Fruit fly (Drosophila melanogaster) whole organism, embryonic: ENCODE results near the gene nudC.

Experiments
- Abd-B ChIP-seq: fragments of 200-800 bp; sonication (Bioruptor generic); optimal IDR thresholded peaks from 2 replicates; lab custom pipeline; 2018; ENCODE audit warnings: missing biosample characterization, mild to moderate bottlenecking, missing genetic modification characterization, moderate library complexity
- Bdp1 ChIP-seq: fragments of 200-800 bp; sonication (Bioruptor generic); optimal IDR thresholded peaks from 3 replicates; lab custom pipeline; 2016; ENCODE audit warnings: missing biosample characterization, missing genetic modification characterization
- Blimp-1 ChIP-seq: fragments of 200-800 bp; sonication (Bioruptor generic); optimal IDR thresholded peaks from 3 replicates; lab custom pipeline; 2018; ENCODE audit warnings: missing biosample characterization, missing genetic modification characterization, mild to moderate bottlenecking, moderate library complexity, missing genetic modification reagents
- BtbVII ChIP-seq: fragments of 200-800 bp; sonication (Bioruptor generic); optimal IDR thresholded peaks from 3 replicates; lab custom pipeline; 2017; ENCODE audit warnings: missing biosample characterization, mild to moderate bottlenecking, missing genetic modification characterization
- CG1024 ChIP-seq: fragments of 200-800 bp; sonication (Bioruptor generic); IDR thresholded peaks from 2 replicates; pipeline ENCODE4 v1.3.6; 2022; ENCODE audit warnings: missing biosample characterization, missing genetic modification characterization
- CG10543 ChIP-seq: fragments of 200-800 bp; sonication (Bioruptor generic); optimal IDR thresholded peaks from 3 replicates; lab custom pipeline; 2017; ENCODE audit warnings: missing biosample characterization, mild to moderate bottlenecking, missing genetic modification characterization, moderate library complexity
- CG11560 ChIP-seq: fragments of 200-800 bp; sonication (Bioruptor generic); IDR thresholded peaks from 3 replicates; pipeline ENCODE4 v1.3.6; 2022; ENCODE audit warnings: missing biosample characterization, missing genetic modification characterization
- CG1233 ChIP-seq: fragments of 200-800 bp; sonication (Bioruptor generic); optimal IDR thresholded peaks from 4 replicates; lab custom pipeline; 2018; ENCODE audit warnings: missing biosample characterization, mild to moderate bottlenecking, missing genetic modification characterization
- CG12391 ChIP-seq: fragments of 200-800 bp; sonication (Bioruptor generic); optimal IDR thresholded peaks from 3 replicates; lab custom pipeline; 2018; ENCODE audit warnings: missing biosample characterization, mild to moderate bottlenecking, missing genetic modification characterization, moderate library complexity
- CG13624 ChIP-seq: fragments of 200-800 bp; sonication (Bioruptor generic); optimal IDR thresholded peaks from 2 replicates; lab custom pipeline; 2016; ENCODE audit warnings: missing biosample characterization, missing genetic modification characterization
- CG13894 ChIP-seq: fragments of 200-800 bp; sonication (Bioruptor generic); optimal IDR thresholded peaks from 3 replicates; lab custom pipeline; 2018; ENCODE audit warnings: missing biosample characterization, mild to moderate bottlenecking, missing genetic modification characterization, moderate library complexity
- CG14050 ChIP-seq: fragments of 200-800 bp; sonication (Bioruptor generic); IDR thresholded peaks from 3 replicates; pipeline ENCODE4 v1.3.6; 2022; ENCODE audit warnings: missing biosample characterization, missing genetic modification characterization
- CG15514 ChIP-seq: fragments of 200-800 bp; sonication (Bioruptor generic); optimal IDR thresholded peaks from 3 replicates; lab custom pipeline; 2017; ENCODE audit warnings: missing biosample characterization, missing genetic modification characterization, mild to moderate bottlenecking, moderate library complexity, missing genetic modification reagents
- CG17568 ChIP-seq: fragments of 200-800 bp; sonication (Bioruptor generic); optimal IDR thresholded peaks from 2 replicates; lab custom pipeline; 2018; ENCODE audit warnings: missing biosample characterization, mild to moderate bottlenecking, missing genetic modification characterization, moderate library complexity
- CG1792 ChIP-seq: fragments of 200-800 bp; sonication (Bioruptor generic); optimal IDR thresholded peaks from 2 replicates; lab custom pipeline; 2016; ENCODE audit warnings: missing biosample characterization, missing genetic modification characterization
- CG31224 ChIP-seq: fragments of 200-800 bp; sonication (Bioruptor generic); IDR thresholded peaks from 2 replicates; pipeline ENCODE4 v1.3.6; 2022; ENCODE audit warnings: missing biosample characterization, missing genetic modification characterization
- CG3407 ChIP-seq: fragments of 200-800 bp; sonication (Bioruptor generic); optimal IDR thresholded peaks from 2 replicates; lab custom pipeline; 2018; ENCODE audit warnings: missing biosample characterization, mild to moderate bottlenecking, missing genetic modification characterization
- CG3726 ChIP-seq: fragments of 200-800 bp; sonication (Bioruptor generic); IDR thresholded peaks from 3 replicates; pipeline ENCODE4, ENCODE4 v1.3.6; 2022; ENCODE audit warnings: missing biosample characterization, missing genetic modification characterization
- CG4282 ChIP-seq: fragments of 200-800 bp; sonication (Bioruptor generic); optimal IDR thresholded peaks from 2 replicates; lab custom pipeline; 2016; ENCODE audit warnings: missing biosample characterization, missing genetic modification characterization
- CG4328 ChIP-seq: fragments of 200-800 bp; sonication (Bioruptor generic); optimal IDR thresholded peaks from 3 replicates; lab custom pipeline; 2017; ENCODE audit warnings: missing biosample characterization, missing genetic modification reagents, missing genetic modification characterization
- CG43689 ChIP-seq: fragments of 200-800 bp; sonication (Bioruptor generic); IDR thresholded peaks from 2 replicates; pipeline ENCODE4 v1.3.6; 2022; ENCODE audit warnings: missing biosample characterization, missing genetic modification characterization
- CG6254 ChIP-seq: fragments of 200-800 bp; sonication (Bioruptor generic); optimal IDR thresholded peaks from 3 replicates; lab custom pipeline; 2017; ENCODE audit warnings: mild to moderate bottlenecking, missing biosample characterization, missing genetic modification reagents, missing genetic modification characterization
- CG9215 ChIP-seq: fragments of 200-800 bp; sonication (Bioruptor generic); IDR thresholded peaks from 2 replicates; pipeline ENCODE4 v1.3.6; 2022; ENCODE audit warnings: missing biosample characterization, missing genetic modification characterization
- CG9727 ChIP-seq: fragments of 200-800 bp; sonication (Bioruptor generic); optimal IDR thresholded peaks from 3 replicates; lab custom pipeline; 2017; ENCODE audit warnings: missing biosample characterization, mild to moderate bottlenecking, missing genetic modification characterization
- CoRest ChIP-seq: fragments of 200-800 bp; sonication (Bioruptor generic); optimal IDR thresholded peaks from 3 replicates; lab custom pipeline; 2018; ENCODE audit warnings: missing biosample characterization, mild to moderate bottlenecking, missing genetic modification characterization, moderate library complexity
- E2f2 ChIP-seq: fragments of 200-800 bp; sonication (Bioruptor generic); IDR thresholded peaks from 2 replicates; pipeline ENCODE4 v1.3.6; 2022; ENCODE audit warnings: missing biosample characterization, missing genetic modification characterization
- Eip74EF ChIP-seq, 2 experiments: fragments of 200-800 bp in 1 of 2; fragments of >200 bp in 1 of 2; sonication (Bioruptor generic) in 1 of 2; optimal IDR thresholded peaks; 2 replicates each; lab custom pipeline; 2017 to 2019; ENCODE audit warnings: missing biosample characterization in 2 of 2, missing genetic modification characterization in 2 of 2, mild to moderate bottlenecking in 1 of 2, moderate library complexity in 1 of 2
- Lim3 ChIP-seq: fragments of 200-800 bp; sonication (Bioruptor generic); IDR thresholded peaks from 2 replicates; pipeline ENCODE4 v1.3.6; 2022; ENCODE audit warnings: missing biosample characterization, missing genetic modification characterization
- NfI ChIP-seq: fragments of 200-800 bp; sonication (Bioruptor generic); optimal IDR thresholded peaks from 3 replicates; lab custom pipeline; 2018; ENCODE audit warnings: missing biosample characterization, mild to moderate bottlenecking, missing genetic modification characterization, moderate library complexity
- Sry-β ChIP-seq: fragments of 200-800 bp; sonication (Bioruptor generic); optimal IDR thresholded peaks from 2 replicates; lab custom pipeline; 2018; ENCODE audit warnings: missing biosample characterization, mild to moderate bottlenecking, missing genetic modification characterization, moderate library complexity
- Xbp1 ChIP-seq: fragments of 200-800 bp; sonication (Bioruptor generic); optimal IDR thresholded peaks from 3 replicates; lab custom pipeline; 2016; ENCODE audit warnings: missing biosample characterization, mild to moderate bottlenecking, missing genetic modification characterization
- danr ChIP-seq: fragments of 200-800 bp; sonication (Bioruptor generic); IDR thresholded peaks from 2 replicates; pipeline ENCODE4 v1.3.6; 2022; ENCODE audit warnings: missing biosample characterization, missing genetic modification characterization
- dmrt11E ChIP-seq: fragments of 200-800 bp; sonication (Bioruptor generic); optimal IDR thresholded peaks from 3 replicates; lab custom pipeline; 2018; ENCODE audit warnings: missing biosample characterization, mild to moderate bottlenecking, missing genetic modification characterization, moderate library complexity
- dpn ChIP-seq, 2 experiments: fragments of 200-800 bp; sonication (Bioruptor generic); optimal IDR thresholded peaks; 3 replicates each; lab custom pipeline; 2016; ENCODE audit warnings: missing biosample characterization in 2 of 2, missing genetic modification characterization in 2 of 2
- en ChIP-seq: fragments of 200-800 bp; sonication (Bioruptor generic); optimal IDR thresholded peaks from 2 replicates; lab custom pipeline; 2016; ENCODE audit warnings: missing biosample characterization, missing genetic modification characterization
- fd102C ChIP-seq: fragments of 200-800 bp; sonication (Bioruptor generic); optimal IDR thresholded peaks from 2 replicates; lab custom pipeline; 2018; ENCODE audit warnings: missing biosample characterization, mild to moderate bottlenecking, missing genetic modification characterization, moderate library complexity
- fd3F ChIP-seq: fragments of 200-800 bp; sonication (Bioruptor generic); optimal IDR thresholded peaks from 2 replicates; lab custom pipeline; 2018; ENCODE audit warnings: missing biosample characterization, mild to moderate bottlenecking, missing genetic modification characterization, moderate library complexity
- ftz-f1 ChIP-seq: fragments of 200-800 bp; sonication (Bioruptor generic); optimal IDR thresholded peaks from 2 replicates; lab custom pipeline; 2016; ENCODE audit warnings: missing biosample characterization, missing genetic modification characterization
- jumu ChIP-seq: fragments of 200-800 bp; sonication (Bioruptor generic); optimal IDR thresholded peaks from 3 replicates; lab custom pipeline; 2016; ENCODE audit warnings: missing biosample characterization, missing genetic modification characterization
- knrl ChIP-seq: fragments of 200-800 bp; sonication (Bioruptor generic); IDR thresholded peaks from 3 replicates; pipeline ENCODE4 v1.3.6; 2022; ENCODE audit warnings: missing biosample characterization, missing genetic modification characterization; ENCODE audit not compliant: partially characterized antibody
- nau ChIP-seq: fragments of 200-800 bp; sonication (Bioruptor generic); optimal IDR thresholded peaks from 3 replicates; lab custom pipeline; 2017; ENCODE audit warnings: missing biosample characterization, mild to moderate bottlenecking, missing genetic modification characterization, missing genetic modification reagents
- nerfin-1 ChIP-seq: fragments of 200-800 bp; sonication (Bioruptor generic); optimal IDR thresholded peaks from 3 replicates; lab custom pipeline; 2019; ENCODE audit warnings: missing biosample characterization, mild to moderate bottlenecking, missing genetic modification characterization, moderate library complexity
- prd ChIP-seq, 3 experiments: fragments of >200 bp in 2 of 3; fragments of 200-800 bp in 1 of 3; sonication (Bioruptor generic) in 1 of 3; optimal IDR thresholded peaks in 2 of 3; IDR thresholded peaks in 1 of 3; 2 replicates in 2 of 3; 3 replicates in 1 of 3; pipeline versions ENCODE4 v1.3.6 to Lab custom; 2017 to 2022; ENCODE audit warnings: missing biosample characterization in 1 of 3, missing genetic modification characterization in 1 of 3
- rib ChIP-seq: fragments of 200-800 bp; sonication (Bioruptor generic); IDR thresholded peaks from 2 replicates; pipeline ENCODE4 v1.3.6; 2022; ENCODE audit warnings: missing biosample characterization, missing genetic modification characterization
- sc ChIP-seq, 3 experiments: fragments of >200 bp in 2 of 3; fragments of 200-800 bp in 1 of 3; sonication (Bioruptor generic) in 1 of 3; optimal IDR thresholded peaks; 2 replicates in 2 of 3; 3 replicates in 1 of 3; lab custom pipeline; 2017; ENCODE audit warnings: mild to moderate bottlenecking in 1 of 3, missing biosample characterization in 1 of 3, missing genetic modification characterization in 1 of 3, missing genetic modification reagents in 1 of 3
- sd ChIP-seq: fragments of 200-800 bp; sonication (Bioruptor generic); optimal IDR thresholded peaks from 3 replicates; lab custom pipeline; 2018; ENCODE audit warnings: missing biosample characterization, mild to moderate bottlenecking, missing genetic modification characterization, moderate library complexity
- yki ChIP-seq: fragments of >200 bp; optimal IDR thresholded peaks from 3 replicates; lab custom pipeline; 2018
- zf30C ChIP-seq: fragments of 200-800 bp; sonication (Bioruptor generic); optimal IDR thresholded peaks from 3 replicates; lab custom pipeline; 2018; ENCODE audit warnings: missing biosample characterization, mild to moderate bottlenecking, missing genetic modification characterization

nudC gene

dm6 chr3L:16844920-16845573, 40.3 kb downstream of the nudC start, which contains the start of the genes kud and Zcchc7 (continued):
- peak; percentile 84 for TF ChIP-seq Xbp1 (GFP tag; lab: Kevin White, UChicago)
- no peak for TF ChIP-seq CG3407 (GFP tag; lab: Kevin White, UChicago)
- TF ChIP-seq CG31224 (GFP tag; lab: Robert Waterston, UW): no peak
- peak; percentile 96 for TF ChIP-seq CG11560 (tag; lab: Robert Waterston, UW)
- TF ChIP-seq CoRest (tag; lab: Kevin White, UChicago): peak; percentile 85
- no peak for TF ChIP-seq ftz-f1
- TF ChIP-seq CG14050 (GFP tag; lab: Robert Waterston, UW): no peak
- TF ChIP-seq fd102C (GFP tag; lab: Kevin White, UChicago): no peak
- peak; percentile 86 for TF ChIP-seq CG10543 (GFP tag; lab: Kevin White, UChicago)
- TF ChIP-seq Eip74EF (GFP tag; optimal IDR thresholded peaks at IDR 0.05; lab: Kevin White, UChicago): no peak
- no peak for TF ChIP-seq CG6254
- peak; percentile 77 for TF ChIP-seq CG9727 (GFP tag; lab: Kevin White, UChicago)
- TF ChIP-seq CG17568 (GFP tag; lab: Kevin White, UChicago): no peak
- TF ChIP-seq sc (optimal IDR thresholded peaks at IDR 0.05; lab: Kevin White, UChicago): no peak
- TF ChIP-seq sc (GFP tag; optimal IDR thresholded peaks at IDR 0.05; lab: Kevin White, UChicago): no peak
- TF ChIP-seq CG13894 (tag; lab: Kevin White, UChicago): no peak
- peak; percentile 47 for TF ChIP-seq Abd-B
- peak; percentile 56 for TF ChIP-seq fd3F (GFP tag; lab: Kevin White, UChicago)
- no peak for TF ChIP-seq rib (GFP tag; lab: Robert Waterston, UW)
- TF ChIP-seq sd (tag; lab: Kevin White, UChicago): no peak
- TF ChIP-seq E2f2: peak; percentile 27; the same call in 1 of the 2 replicates
- peak; percentile 73 for TF ChIP-seq CG4328 (GFP tag; lab: Kevin White, UChicago)
- no peak for TF ChIP-seq yki (lab: Kevin White, UChicago)
- no peak for TF ChIP-seq knrl (GFP tag; lab: Robert Waterston, UW)
- TF ChIP-seq Bdp1 (GFP tag; lab: Kevin White, UChicago): peak; percentile 38
- TF ChIP-seq CG15514 (GFP tag; lab: Kevin White, UChicago): peak; percentile 66
- TF ChIP-seq en (GFP tag; lab: Kevin White, UChicago): no peak
- peak; percentile 83 for TF ChIP-seq CG12391 (tag; lab: Kevin White, UChicago)
- no peak for TF ChIP-seq CG4282 (GFP tag; lab: Kevin White, UChicago)
- TF ChIP-seq CG43689 (GFP tag; lab: Robert Waterston, UW): no peak
- TF ChIP-seq Lim3 (GFP tag; lab: Robert Waterston, UW): no peak
- TF ChIP-seq zf30C (GFP tag; lab: Kevin White, UChicago): peak; percentile 17
- no peak for TF ChIP-seq jumu (GFP tag; lab: Kevin White, UChicago)
- peak; percentile 56 for TF ChIP-seq CG13624 (GFP tag; lab: Kevin White, UChicago)
- TF ChIP-seq Blimp-1 (GFP tag; lab: Kevin White, UChicago): no peak
- TF ChIP-seq dpn (GFP tag; optimal IDR thresholded peaks at IDR 0.05; lab: Kevin White, UChicago): peak; percentile 44 to 56
- no peak for TF ChIP-seq nau (GFP tag; lab: Kevin White, UChicago)
- peak; percentile 0 for TF ChIP-seq CG1792 (GFP tag; lab: Kevin White, UChicago)
- no peak for TF ChIP-seq BtbVII (GFP tag; lab: Kevin White, UChicago)
- peak; percentile 56 for TF ChIP-seq nerfin-1 (tag; lab: Kevin White, UChicago)
- peak; percentile 43 for TF ChIP-seq CG1233 (GFP tag; lab: Kevin White, UChicago)
- no peak for TF ChIP-seq CG3726 (GFP tag; lab: Robert Waterston, UW)
- no peak for TF ChIP-seq CG1024
- peak; percentile 57 for TF ChIP-seq dmrt11E
- no peak for TF ChIP-seq danr (GFP tag; lab: Robert Waterston, UW)
- peak; percentile 82 for TF ChIP-seq Sry-β (GFP tag; lab: Kevin White, UChicago)
- no peak for TF ChIP-seq prd (optimal IDR thresholded peaks at IDR 0.05; lab: Kevin White, UChicago)
- peak; percentile 46; the same call in 1 of the 3 replicates for TF ChIP-seq prd (GFP tag; IDR thresholded peaks at IDR 0.05; lab: Robert Waterston, UW)
- peak; percentile 65 for TF ChIP-seq NfI (GFP tag; lab: Kevin White, UChicago)
- TF ChIP-seq CG9215 (GFP tag; lab: Robert Waterston, UW): peak; percentile 32; the same call in 1 of the 2 replicates
